Worm (Caenorhabditis elegans) whole organism, young adult: ENCODE measurements around the gene T27A1.3.
"Not testable (repeated sequence)": the region's sequence is repeated elsewhere in the genome, so short reads cannot be mapped to it uniquely, and the experiment has no call there.

Source experiments
- B0019.2 ChIP-seq: fragments of 200-800 bp; sonication (Bioruptor generic); conservative IDR thresholded peaks from 2 replicates; pipeline ENCODE4 v1.3.6; 2022; ENCODE audit warnings: missing genetic modification reagents, missing genetic modification characterization, missing compliant biosample characterization
- F52B5.7 ChIP-seq: sonication (generic microtip); optimal IDR thresholded peaks from 2 replicates; lab custom pipeline; 2016; ENCODE audit warnings: mild to moderate bottlenecking, missing genetic modification characterization, missing compliant biosample characterization
- F55B11.4 ChIP-seq: sonication (generic microtip); optimal IDR thresholded peaks from 2 replicates; lab custom pipeline; 2016; ENCODE audit warnings: missing compliant biosample characterization, missing genetic modification characterization, borderline replicate concordance; ENCODE audit not compliant: insufficient read depth
- T07F8.4 ChIP-seq: sonication (generic microtip); optimal IDR thresholded peaks from 2 replicates; lab custom pipeline; 2016; ENCODE audit warnings: mild to moderate bottlenecking, missing genetic modification characterization, moderate library complexity, missing compliant biosample characterization
- Y53G8AR.9 ChIP-seq: fragments of 200-800 bp; sonication (Bioruptor generic); conservative IDR thresholded peaks from 2 replicates; pipeline ENCODE4 v1.3.6; 2022; ENCODE audit warnings: missing genetic modification reagents, missing genetic modification characterization, missing compliant biosample characterization
- Y67H2A.10 ChIP-seq: fragments of 200-800 bp; sonication (Bioruptor generic); conservative IDR thresholded peaks from 2 replicates; pipeline ENCODE4 v1.3.6; 2022; ENCODE audit warnings: missing genetic modification reagents, missing genetic modification characterization, missing compliant biosample characterization
- akir-1 ChIP-seq: fragments of 200-800 bp; sonication (Bioruptor generic); optimal IDR thresholded peaks from 2 replicates; lab custom pipeline; 2018; ENCODE audit warnings: mild to moderate bottlenecking, missing genetic modification characterization, moderate library complexity, missing compliant biosample characterization
- aptf-2 ChIP-seq: fragments of 200-800 bp; sonication (Bioruptor generic); conservative IDR thresholded peaks from 2 replicates; pipeline ENCODE4 v1.3.6; 2022; ENCODE audit warnings: missing genetic modification reagents, missing genetic modification characterization, missing compliant biosample characterization
- athp-1 ChIP-seq: sonication (generic microtip); optimal IDR thresholded peaks from 2 replicates; lab custom pipeline; 2017; ENCODE audit warnings: mild to moderate bottlenecking, missing genetic modification characterization, missing compliant biosample characterization
- attf-6 ChIP-seq: fragments of 200-800 bp; sonication (Bioruptor generic); IDR thresholded peaks from 2 replicates; pipeline ENCODE4 v1.3.6; 2022; ENCODE audit warnings: missing genetic modification reagents, missing genetic modification characterization, missing compliant biosample characterization
- ceh-100 ChIP-seq: fragments of 200-800 bp; sonication (Bioruptor generic); IDR thresholded peaks from 2 replicates; pipeline ENCODE4 v1.3.6; 2022; ENCODE audit warnings: missing genetic modification reagents, missing genetic modification characterization, missing compliant biosample characterization
- ceh-79 ChIP-seq: sonication (generic microtip); optimal IDR thresholded peaks from 2 replicates; lab custom pipeline; 2017; ENCODE audit warnings: mild to moderate bottlenecking, missing genetic modification characterization, missing compliant biosample characterization
- dpl-1 ChIP-seq: fragments of 150-350 bp; optimal IDR thresholded peaks from 2 replicates; lab custom pipeline; 2014; ENCODE audit warnings: missing biosample characterization, missing genetic modification reagents, missing genetic modification characterization
- efl-1 ChIP-seq: fragments of 150-350 bp; optimal IDR thresholded peaks from 2 replicates; lab custom pipeline; 2014; ENCODE audit warnings: missing biosample characterization, missing genetic modification reagents, missing genetic modification characterization
- hmg-1.2 ChIP-seq: fragments of 200-800 bp; sonication (Bioruptor generic); IDR thresholded peaks from 2 replicates; pipeline ENCODE4 v1.3.6; 2022; ENCODE audit warnings: missing genetic modification reagents, missing genetic modification characterization, missing compliant biosample characterization
- hrde-1 ChIP-seq: sonication (generic microtip); optimal IDR thresholded peaks from 2 replicates; lab custom pipeline; 2016; ENCODE audit warnings: missing genetic modification characterization, mild to moderate bottlenecking, missing compliant biosample characterization, moderate library complexity, missing genotype, missing genetic modification reagents, borderline replicate concordance
- hsf-1 ChIP-seq: fragments of 200-800 bp; sonication (Bioruptor generic); IDR thresholded peaks from 2 replicates; pipeline ENCODE4 v1.3.6; 2022; ENCODE audit warnings: missing genetic modification reagents, missing genetic modification characterization, missing compliant biosample characterization
- lag-1 ChIP-seq: fragments of 200-800 bp; sonication (Bioruptor generic); IDR thresholded peaks from 2 replicates; pipeline ENCODE4 v1.3.6; 2022; ENCODE audit warnings: missing genetic modification reagents, missing genetic modification characterization, missing compliant biosample characterization
- lsl-1 ChIP-seq: fragments of 200-800 bp; sonication (Bioruptor generic); optimal IDR thresholded peaks from 2 replicates; lab custom pipeline; 2018; ENCODE audit warnings: mild to moderate bottlenecking, missing genetic modification characterization, moderate library complexity, missing compliant biosample characterization
- mcd-1 ChIP-seq: fragments of 200-800 bp; sonication (Bioruptor generic); IDR thresholded peaks from 2 replicates; pipeline ENCODE4 v1.3.6; 2022; ENCODE audit warnings: missing genetic modification reagents, missing genetic modification characterization, missing compliant biosample characterization
- nhr-27 ChIP-seq: fragments of 200-800 bp; sonication (Bioruptor generic); optimal IDR thresholded peaks from 2 replicates; lab custom pipeline; 2018; ENCODE audit warnings: mild to moderate bottlenecking, missing genetic modification characterization, moderate library complexity, missing compliant biosample characterization
- pbrm-1 ChIP-seq: fragments of 200-800 bp; sonication (Bioruptor generic); IDR thresholded peaks from 2 replicates; pipeline ENCODE4 v1.3.6; 2022; ENCODE audit warnings: missing genetic modification reagents, missing genetic modification characterization, missing compliant biosample characterization
- repo-1 ChIP-seq: sonication (generic microtip); optimal IDR thresholded peaks from 2 replicates; lab custom pipeline; 2017; ENCODE audit warnings: mild to moderate bottlenecking, missing genetic modification characterization, missing compliant biosample characterization
- rpc-1 ChIP-seq, 2 experiments: fragments of 150-350 bp in 1 of 2; sonication (generic microtip) in 1 of 2; optimal IDR thresholded peaks; 2 replicates each; lab custom pipeline; 2014 to 2018; ENCODE audit warnings: missing biosample characterization in 1 of 2, missing genetic modification characterization in 1 of 2, missing genetic modification reagents in 1 of 2, missing genotype in 1 of 2
- sdz-38 ChIP-seq: sonication (generic microtip); optimal IDR thresholded peaks from 2 replicates; lab custom pipeline; 2016; ENCODE audit warnings: missing genotype, missing genetic modification characterization, missing compliant biosample characterization
- sea-2 ChIP-seq: fragments of 200-800 bp; sonication (Bioruptor generic); IDR thresholded peaks from 2 replicates; pipeline ENCODE4 v1.3.6; 2022; ENCODE audit warnings: missing genetic modification characterization, missing compliant biosample characterization
- snpc-4 ChIP-seq, 5 experiments: fragments of 150-350 bp in 1 of 5; sonication (generic microtip) in 4 of 5; optimal IDR thresholded peaks; 2 replicates each; lab custom pipeline; 2014 to 2018; ENCODE audit warnings: missing genetic modification characterization in 5 of 5, missing biosample characterization in 3 of 5, antibody characterized with exemption in 2 of 5, mild to moderate bottlenecking in 2 of 5, missing compliant biosample characterization in 2 of 5, missing genotype in 2 of 5, moderate library complexity in 2 of 5, missing genetic modification reagents in 1 of 5
- tbp1 ChIP-seq: fragments of 200-800 bp; sonication (Bioruptor generic); optimal IDR thresholded peaks from 2 replicates; lab custom pipeline; 2018; ENCODE audit warnings: mild to moderate bottlenecking, missing genetic modification characterization, missing compliant biosample characterization
- xnd-1 ChIP-seq: sonication (generic microtip); optimal IDR thresholded peaks from 2 replicates; lab custom pipeline; 2016; ENCODE audit warnings: missing genotype, missing genetic modification reagents, missing genetic modification characterization, missing compliant biosample characterization
- ztf-18 ChIP-seq: sonication (generic microtip); optimal IDR thresholded peaks from 2 replicates; lab custom pipeline; 2016; ENCODE audit warnings: missing genotype, mild to moderate bottlenecking, missing genetic modification characterization, missing compliant biosample characterization
- ztf-25 ChIP-seq: fragments of 200-800 bp; sonication (Bioruptor generic); IDR thresholded peaks from 2 replicates; pipeline ENCODE4 v1.3.6; 2022; ENCODE audit warnings: missing genetic modification reagents, missing genetic modification characterization, missing compliant biosample characterization
- ztf-3 ChIP-seq: fragments of 200-800 bp; sonication (Bioruptor generic); optimal IDR thresholded peaks from 2 replicates; lab custom pipeline; 2018; ENCODE audit warnings: mild to moderate bottlenecking, missing genetic modification characterization, missing compliant biosample characterization

Gene T27A1.3

DNA sequence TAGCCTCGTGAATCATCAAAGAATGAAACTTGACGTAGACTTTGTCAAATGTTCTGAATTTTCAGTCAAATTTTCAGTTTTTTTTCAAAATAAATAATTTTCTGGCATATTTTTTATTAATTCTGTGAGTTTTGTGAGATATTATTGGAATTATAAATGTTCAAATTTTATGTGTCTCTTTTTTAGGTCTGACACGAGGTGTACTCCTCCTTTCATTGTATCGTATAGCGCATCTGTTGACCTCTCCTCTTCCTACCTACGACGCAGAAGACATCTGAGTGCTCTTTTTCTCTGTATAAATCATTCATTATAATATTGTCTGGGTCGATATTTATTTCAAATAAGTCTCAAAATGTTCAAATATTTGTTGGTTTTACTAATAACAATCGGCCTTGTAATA is at the start of gene T27A1.3:
Gene T27A1.3, plus strand, starts transcription at position 301 of the 400 bp plus-strand sequence.
- TF ChIP-seq snpc-4 (GFP tag; optimal IDR thresholded peaks at IDR 0.05; lab: Kevin White, UChicago); snpc-4 (tag; optimal IDR thresholded peaks at IDR 0.05; lab: Kevin White, UChicago); ceh-79; pbrm-1: not testable (repeated sequence)

DNA sequence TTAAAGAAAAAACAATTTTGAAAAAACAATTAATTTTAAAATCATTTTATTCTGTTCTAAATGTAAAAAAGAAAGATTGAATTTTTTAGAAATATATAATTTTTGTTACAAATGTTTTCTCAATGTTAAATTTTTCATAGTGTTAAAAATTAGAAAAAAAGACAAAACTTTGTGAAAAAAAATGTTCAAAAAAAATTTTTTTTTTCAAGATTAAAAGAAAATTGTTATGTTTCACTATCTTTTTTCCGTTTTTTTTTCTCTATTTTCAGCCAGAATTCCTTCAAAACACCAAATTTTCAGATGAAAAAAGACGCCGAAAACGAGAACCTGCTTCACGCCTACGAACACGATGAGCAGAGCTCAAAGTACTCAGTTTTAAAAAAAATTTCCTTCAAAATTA is 40.2 kb upstream of the T27A1.3 start, which contains the start of gene sms-5:
Gene sms-5, plus strand, starts transcription at position 301 of the 400 bp plus-strand sequence.
- TF ChIP-seq sea-2 (GFP tag; lab: Robert Waterston, UW) (no peak), akir-1 (no peak), lag-1 (GFP tag; lab: Robert Waterston, UW) (no peak), hrde-1 (tag; lab: Kevin White, UChicago) (no peak), sdz-38 (tag; lab: Kevin White, UChicago) (no peak), lsl-1 (GFP tag; lab: Kevin White, UChicago) (no peak), tbp1 (GFP tag; lab: Kevin White, UChicago) (no peak), ceh-100 (GFP tag; lab: Robert Waterston, UW) (no peak), dpl-1 (GFP tag; lab: Kevin White, UChicago) (no peak), aptf-2 (GFP tag; lab: Robert Waterston, UW) (no peak), Y67H2A.10 (GFP tag; lab: Robert Waterston, UW) (no peak), T07F8.4 (tag; lab: Kevin White, UChicago) (no peak), hsf-1 (GFP tag; lab: Robert Waterston, UW) (no peak)

DNA sequence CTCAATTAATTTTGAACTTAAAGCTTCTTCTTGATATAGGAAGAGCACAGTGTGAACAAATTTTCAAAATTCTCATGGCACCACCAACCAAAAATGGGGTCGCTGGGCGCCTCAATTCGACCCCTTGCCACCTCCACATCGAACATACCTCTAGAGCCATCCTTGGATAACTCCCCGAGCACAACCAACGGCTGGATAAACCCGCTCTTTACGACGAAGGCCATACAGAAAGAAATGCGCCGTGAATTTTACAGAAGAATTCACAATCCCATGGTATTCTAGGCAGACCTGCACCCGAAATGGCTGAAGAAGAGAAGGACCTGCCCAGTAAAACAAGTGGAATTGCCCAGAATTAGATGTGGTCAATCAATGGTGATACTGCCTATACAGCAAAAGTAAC is 32.7 kb upstream of the T27A1.3 start:
- TF ChIP-seq ztf-3 (GFP tag; lab: Kevin White, UChicago) (no peak), Y53G8AR.9 (GFP tag; lab: Robert Waterston, UW) (no peak), athp-1 (tag; lab: Kevin White, UChicago) (no peak), lag-1 (GFP tag; lab: Robert Waterston, UW) (no peak), nhr-27 (tag; lab: Kevin White, UChicago) (no peak), F52B5.7 (tag; lab: Kevin White, UChicago) (no peak), rpc-1 (optimal IDR thresholded peaks at IDR 0.05; lab: Kevin White, UChicago) (no peak), rpc-1 (tag; optimal IDR thresholded peaks at IDR 0.05; lab: Kevin White, UChicago) (no peak), ztf-25 (GFP tag; lab: Robert Waterston, UW) (no peak), repo-1 (no peak), attf-6 (GFP tag; lab: Robert Waterston, UW) (no peak)

DNA sequence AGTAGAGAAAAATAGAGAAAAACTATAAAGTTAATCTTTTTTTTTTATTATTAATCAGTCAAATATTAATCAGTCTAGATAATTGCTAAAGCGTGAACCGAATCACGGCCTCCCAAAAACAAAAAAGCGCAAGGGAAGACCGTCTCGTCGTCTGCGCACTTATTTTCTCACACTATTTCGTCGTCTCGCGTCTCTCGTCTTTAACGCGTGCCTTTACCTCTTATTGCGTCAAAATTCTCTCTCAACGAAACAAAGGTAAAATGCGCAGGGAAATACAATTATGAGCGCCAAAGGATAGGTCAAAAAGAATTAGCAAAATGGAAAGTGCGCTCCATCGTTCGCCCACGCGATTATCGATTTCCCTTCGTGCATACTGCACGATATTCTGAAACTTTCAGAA is 29.3 kb upstream of the T27A1.3 start:
- no peak for TF ChIP-seq B0019.2
- TF ChIP-seq hmg-1.2: peak; percentile 90
- no peak for TF ChIP-seq xnd-1 (tag; lab: Kevin White, UChicago)
- TF ChIP-seq efl-1 (GFP tag; lab: Kevin White, UChicago): peak; percentile 56
- TF ChIP-seq mcd-1 (GFP tag; lab: Robert Waterston, UW): peak; percentile 76
- peak; percentile 34 for TF ChIP-seq ztf-18 (tag; lab: Kevin White, UChicago)

DNA sequence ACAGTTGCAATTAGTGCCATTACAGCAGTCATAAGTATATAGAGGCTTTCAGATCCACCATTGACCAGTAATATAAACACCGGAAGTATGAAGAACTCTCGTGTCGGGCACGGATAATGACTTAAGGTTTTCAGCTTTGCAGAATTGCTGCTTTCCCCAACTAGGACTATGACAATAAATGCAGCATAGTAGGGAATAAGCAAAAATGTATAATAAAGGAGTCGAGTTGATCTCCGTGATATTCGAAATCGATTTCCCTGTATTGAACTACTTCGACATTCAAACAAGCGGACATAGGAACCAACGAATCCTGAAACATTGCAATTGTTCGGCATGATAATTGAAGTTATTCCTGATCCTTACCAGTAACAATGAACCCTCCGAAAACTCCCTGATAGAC is 26.7 kb upstream of the T27A1.3 start:
- TF ChIP-seq F55B11.4 (no peak), ceh-79 (no peak)
